Worm (Caenorhabditis elegans): ENCODE measurements around the gene ttr-50.

ttr-50 gene

ce11 chrIV:11673543-11673942 lies 32.7 kb upstream of the ttr-50 start, which contains the start of gene inx-8:
inx-8 (plus strand) TSS chrIV:11673843.
- no peak for TF ChIP-seq nhr-237 (tag; optimal IDR thresholded peaks at IDR 0.05)
- TF ChIP-seq duxl-1 (tag; optimal IDR thresholded peaks at IDR 0.05; ENCODE audit: poor library complexity), result no peak
- TF ChIP-seq unc-62 (GFP tag; optimal IDR thresholded peaks at IDR 0.05 in 1 of 2), result no peak
- TF ChIP-seq unc-62 (tag; optimal IDR thresholded peaks at IDR 0.05), result no peak
- no peak for TF ChIP-seq snpc-4 (tag; optimal IDR thresholded peaks at IDR 0.05)
- TF ChIP-seq cey-2 (tag; optimal IDR thresholded peaks at IDR 0.05; ENCODE audit: borderline replicate concordance, insufficient read depth), result no peak
- TF ChIP-seq lin-15B (tag; optimal IDR thresholded peaks at IDR 0.05), result no peak
- TF ChIP-seq set-16 (GFP tag; IDR thresholded peaks at IDR 0.05), result no peak
- TF ChIP-seq dmd-8 (GFP tag; IDR thresholded peaks at IDR 0.05), result no peak
- TF ChIP-seq nhr-77 (tag; optimal IDR thresholded peaks at IDR 0.05), result no peak
- TF ChIP-seq dmd-6 (GFP tag; IDR thresholded peaks at IDR 0.05), result no peak
- no peak for TF ChIP-seq mep-1 (tag; optimal IDR thresholded peaks at IDR 0.05)
- no peak for TF ChIP-seq fos-1 (tag; optimal IDR thresholded peaks at IDR 0.05)

ce11 chrIV:11668001-11668400 lies 27.2 kb upstream of the ttr-50 start, which contains the start of gene atg-4.2:
atg-4.2 (plus strand) TSS chrIV:11668024.
- peak in 1 of 2 experiments; percentile 93 for TF ChIP-seq unc-62 (GFP tag; optimal IDR thresholded peaks at IDR 0.05 in 1 of 2)
- no peak for TF ChIP-seq unc-62 (tag; optimal IDR thresholded peaks at IDR 0.05)
- TF ChIP-seq hlh-11 (tag; optimal IDR thresholded peaks at IDR 0.05), result no peak

- no peak for TF ChIP-seq unc-62 (GFP tag; optimal IDR thresholded peaks at IDR 0.05 in 1 of 2)
- no peak for TF ChIP-seq unc-62 (tag; optimal IDR thresholded peaks at IDR 0.05)
- no peak for TF ChIP-seq egl-27 (tag; optimal IDR thresholded peaks at IDR 0.05)
- no peak for TF ChIP-seq lin-39 (tag; optimal IDR thresholded peaks at IDR 0.05)
- TF ChIP-seq arid-1 (GFP tag; conservative IDR thresholded peaks at IDR 0.05), result no peak
- no peak for TF ChIP-seq aha-1 (tag)
- no peak for TF ChIP-seq skn-1 (tag; optimal IDR thresholded peaks at IDR 0.05)
- TF ChIP-seq nhr-111 (GFP tag; optimal IDR thresholded peaks at IDR 0.05), result no peak
- TF ChIP-seq unc-39 (tag; optimal IDR thresholded peaks at IDR 0.05), result no peak
- no peak for TF ChIP-seq nhr-102 (tag; optimal IDR thresholded peaks at IDR 0.05)
- no peak for TF ChIP-seq saeg-2 (GFP tag; IDR thresholded peaks at IDR 0.05)
- no peak for TF ChIP-seq ama-1 (optimal IDR thresholded peaks at IDR 0.05)
- no peak for TF ChIP-seq duxl-1 (tag; optimal IDR thresholded peaks at IDR 0.05; ENCODE audit: poor library complexity)
- no peak for TF ChIP-seq attf-4 (tag; optimal IDR thresholded peaks at IDR 0.05)
- no peak for TF ChIP-seq ztf-11 (tag; optimal IDR thresholded peaks at IDR 0.05)
Observed at ce11 chrIV:11665010-11665409, 24.2 kb upstream of the ttr-50 start, which contains the start of gene ZK809.9. ZK809.9 (plus strand) TSS chrIV:11665310.

- TF ChIP-seq unc-62 (GFP tag; optimal IDR thresholded peaks at IDR 0.05 in 1 of 2) (no peak), unc-62 (tag; optimal IDR thresholded peaks at IDR 0.05) (no peak), aha-1 (tag) (peak; percentile 49), nhr-6 (tag; optimal IDR thresholded peaks at IDR 0.05) (no peak)
Observed at ce11 chrIV:11659794-11660312, 19.0 kb upstream of the ttr-50 start, which contains the start of gene ZK792.1. ZK792.1 (plus strand) TSS chrIV:11659844.

- TF ChIP-seq aha-1 (tag) (peak; percentile 46), lsy-2 (tag; optimal IDR thresholded peaks at IDR 0.05) (peak in 1 of 2 experiments; percentile 20), ceh-28 (tag; optimal IDR thresholded peaks at IDR 0.05) (no peak), mes-2 (tag; optimal IDR thresholded peaks at IDR 0.05; ENCODE audit: poor library complexity, severe bottlenecking) (peak; percentile 54)
Observed at ce11 chrIV:11656144-11656780, 15.4 kb upstream of the ttr-50 start, which contains the start of gene ZK809.5. ZK809.5 (plus strand) TSS chrIV:11656730.

- TF ChIP-seq mes-2 (tag; optimal IDR thresholded peaks at IDR 0.05; ENCODE audit: poor library complexity, severe bottlenecking) (no peak), aha-1 (tag) (peak; percentile 70), dmd-6 (GFP tag; IDR thresholded peaks at IDR 0.05) (no peak), nhr-77 (tag; optimal IDR thresholded peaks at IDR 0.05) (no peak), daf-19 (GFP tag; conservative IDR thresholded peaks at IDR 0.05) (no peak), ceh-62 (tag; optimal IDR thresholded peaks at IDR 0.05) (no peak), lsy-2 (tag; optimal IDR thresholded peaks at IDR 0.05) (peak in 1 of 2 experiments; percentile 9), tra-1 (GFP tag; IDR thresholded peaks at IDR 0.05) (no peak), Y48G9A.11 (GFP tag; IDR thresholded peaks at IDR 0.05) (no peak), tag-97 (GFP tag; IDR thresholded peaks at IDR 0.05) (no peak), hif-1 (tag; optimal IDR thresholded peaks at IDR 0.05) (no peak), madf-9 (GFP tag; conservative IDR thresholded peaks at IDR 0.05) (no peak), daf-16 (GFP tag; optimal IDR thresholded peaks at IDR 0.05) (no peak), daf-16 (tag; optimal IDR thresholded peaks at IDR 0.05) (no peak), ceh-32 (tag; optimal IDR thresholded peaks at IDR 0.05; ENCODE audit: poor library complexity) (no peak)
Observed at ce11 chrIV:11655370-11655769, 14.6 kb upstream of the ttr-50 start, which contains the start of gene ent-1. ent-1 (minus strand) TSS chrIV:11655470.

All from whole organism, L4 larva.